Worm (Caenorhabditis elegans): ENCODE data around the gene Y38E10A.22.

Gene Y38E10A.22

DNA sequence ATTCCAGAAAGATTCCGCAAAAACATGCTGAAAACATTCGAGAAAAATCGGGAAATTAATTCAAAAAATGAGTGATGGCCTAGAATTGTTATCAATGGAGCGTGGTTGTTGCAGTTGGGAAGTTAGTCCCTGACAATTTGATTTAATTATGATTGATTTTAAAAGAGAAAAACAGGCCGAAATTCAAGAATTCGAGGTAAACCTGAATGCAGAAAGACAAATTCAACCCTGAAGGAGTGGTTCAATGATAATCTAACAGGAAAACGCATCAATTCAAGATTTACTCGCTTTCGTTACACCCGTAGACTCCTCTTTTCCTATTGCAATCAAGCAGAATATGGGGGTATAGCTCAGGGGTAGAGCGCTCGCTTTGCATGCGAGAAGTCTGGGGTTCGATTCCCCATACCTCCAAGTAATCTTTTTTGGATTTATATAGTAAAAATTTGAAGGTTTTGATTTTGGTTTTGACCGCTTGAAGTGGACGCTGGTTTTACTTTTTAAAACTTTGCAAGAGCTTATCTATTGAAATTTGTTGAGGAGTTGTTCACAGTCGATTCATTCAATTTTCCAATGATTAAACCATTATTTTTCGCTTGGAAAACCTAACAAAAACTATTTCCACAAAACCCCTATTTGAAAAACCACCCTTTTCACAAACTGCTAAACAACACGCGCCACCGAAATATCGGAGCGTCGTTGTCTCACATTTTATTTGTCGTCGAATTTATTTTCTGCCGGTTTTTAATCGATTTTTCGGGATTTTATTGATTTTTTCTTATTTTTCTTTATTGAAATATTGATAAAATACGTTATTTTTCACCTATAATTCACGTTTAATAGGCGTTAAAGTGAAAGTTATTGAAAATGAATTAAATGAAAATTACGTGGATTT is 611 bp upstream of the Y38E10A.22 start (continued):
- 0 out of 2 replicates have a peak, but pooled peaks have one; percentile 20 for TF ChIP-seq bed-2 (GFP tag; IDR thresholded peaks at IDR 0.05)
- no peak for TF ChIP-seq F57C9.4 (tag; optimal IDR thresholded peaks at IDR 0.05)
- TF ChIP-seq nhr-80 (tag; optimal IDR thresholded peaks at IDR 0.05) = peak; percentile 3
- peak; percentile 12 for TF ChIP-seq repo-1 (tag; optimal IDR thresholded peaks at IDR 0.05)
- no peak for TF ChIP-seq tbx-9 (tag; optimal IDR thresholded peaks at IDR 0.05; ENCODE audit: borderline replicate concordance)
- 0 out of 2 replicates have a peak, but pooled peaks have one; percentile 24 for TF ChIP-seq aptf-2 (GFP tag; conservative IDR thresholded peaks at IDR 0.05)
- TF ChIP-seq snpc-4 (GFP tag; optimal IDR thresholded peaks at IDR 0.05) = no peak
- TF ChIP-seq snpc-4 (tag; optimal IDR thresholded peaks at IDR 0.05) = peak in 3 of 4 experiments; percentile 39 to 63 (median 54)
- peak; percentile 66 for TF ChIP-seq ztf-26 (tag; optimal IDR thresholded peaks at IDR 0.05)
- TF ChIP-seq rpc-1 (optimal IDR thresholded peaks at IDR 0.05) = peak; percentile 77
- peak; percentile 95 for TF ChIP-seq rpc-1 (tag; optimal IDR thresholded peaks at IDR 0.05)
- no peak for TF ChIP-seq him-1 (tag; optimal IDR thresholded peaks at IDR 0.05)
- no peak for TF ChIP-seq ztf-22 (GFP tag; optimal IDR thresholded peaks at IDR 0.05)
- peak; percentile 39 for TF ChIP-seq efl-1 (GFP tag; optimal IDR thresholded peaks at IDR 0.05)
- TF ChIP-seq K12H6.12 (tag; optimal IDR thresholded peaks at IDR 0.05) = peak; percentile 72
- TF ChIP-seq lsy-27 (tag; optimal IDR thresholded peaks at IDR 0.05; ENCODE audit: borderline replicate concordance, insufficient read depth) = peak; percentile 4
- TF ChIP-seq ceh-27 (GFP tag; optimal IDR thresholded peaks at IDR 0.05) = peak; percentile 91
- TF ChIP-seq hlh-26 (GFP tag; conservative IDR thresholded peaks at IDR 0.05) = no peak
- TF ChIP-seq lin-40 (tag; optimal IDR thresholded peaks at IDR 0.05) = peak; percentile 79
- peak; percentile 92 for TF ChIP-seq lin-26 (GFP tag; IDR thresholded peaks at IDR 0.05)
- TF ChIP-seq F10E7.11 (tag; optimal IDR thresholded peaks at IDR 0.05) = no peak
- TF ChIP-seq athp-1 (tag; optimal IDR thresholded peaks at IDR 0.05) = peak; percentile 82
- no peak for TF ChIP-seq ama-1 (optimal IDR thresholded peaks at IDR 0.05)
- peak in 1 of 2 experiments; percentile 53 for TF ChIP-seq ama-1 (GFP tag; optimal IDR thresholded peaks at IDR 0.05)
- peak; percentile 53 for TF ChIP-seq K11D2.4 (GFP tag; IDR thresholded peaks at IDR 0.05)
- TF ChIP-seq zim-3 (tag; optimal IDR thresholded peaks at IDR 0.05) = peak; percentile 10
- TF ChIP-seq B0035.1 (tag; optimal IDR thresholded peaks at IDR 0.05) = peak; percentile 23
- TF ChIP-seq F57A8.1 (GFP tag; optimal IDR thresholded peaks at IDR 0.05) = no peak
- TF ChIP-seq hsf-1 (GFP tag; IDR thresholded peaks at IDR 0.05) = peak; percentile 97
- no peak for TF ChIP-seq pha-4 (tag; optimal IDR thresholded peaks at IDR 0.05)
- peak; percentile 80 for TF ChIP-seq B0261.1 (tag; optimal IDR thresholded peaks at IDR 0.05)
- peak; percentile 86 for TF ChIP-seq attf-5 (GFP tag; optimal IDR thresholded peaks at IDR 0.05)
- TF ChIP-seq Y53G8AR.9 (GFP tag; conservative IDR thresholded peaks at IDR 0.05) = no peak; the same call in 1 of the 2 replicates
- TF ChIP-seq mcd-1 (GFP tag; IDR thresholded peaks at IDR 0.05) = peak; percentile 97
- TF ChIP-seq nfya-1 (tag; optimal IDR thresholded peaks at IDR 0.05; ENCODE audit: borderline replicate concordance, insufficient read depth) = no peak
- TF ChIP-seq somi-1 (GFP tag; optimal IDR thresholded peaks at IDR 0.05) = no peak
- TF ChIP-seq Y67H2A.10 (GFP tag; conservative IDR thresholded peaks at IDR 0.05) = no peak; the same call in 1 of the 2 replicates
- no peak for TF ChIP-seq sptf-2 (GFP tag; optimal IDR thresholded peaks at IDR 0.05)
- peak; percentile 54 for TF ChIP-seq lsl-1 (GFP tag; optimal IDR thresholded peaks at IDR 0.05)
- TF ChIP-seq ceh-40 (GFP tag; IDR thresholded peaks at IDR 0.05) = no peak; the same call in 1 of the 2 replicates
- TF ChIP-seq hrde-1 (tag; optimal IDR thresholded peaks at IDR 0.05; ENCODE audit: borderline replicate concordance) = peak; percentile 52
- TF ChIP-seq F52B5.7 (tag; optimal IDR thresholded peaks at IDR 0.05) = no peak
- TF ChIP-seq unc-130 (GFP tag; optimal IDR thresholded peaks at IDR 0.05) = peak; percentile 86
- TF ChIP-seq F39B2.1 (GFP tag; IDR thresholded peaks at IDR 0.05) = no peak
- peak; percentile 89 for TF ChIP-seq lin-54 (GFP tag; optimal IDR thresholded peaks at IDR 0.05)
- peak; percentile 71 for TF ChIP-seq madf-6 (GFP tag; IDR thresholded peaks at IDR 0.05)
- TF ChIP-seq hmg-20 (GFP tag; IDR thresholded peaks at IDR 0.05) = no peak

All from whole organism, young adult.